Fruit fly (Drosophila melanogaster) whole organism, embryonic: ENCODE results near the gene CG8379.

Experiments
- Adf1 ChIP-seq: fragments of 200-800 bp; sonication (Bioruptor generic); IDR thresholded peaks from 2 replicates; pipeline ENCODE4 v1.3.6; 2022; ENCODE audit warnings: missing biosample characterization, missing genetic modification characterization
- Bgb ChIP-seq: fragments of 200-800 bp; sonication (Bioruptor generic); IDR thresholded peaks from 2 replicates; pipeline ENCODE4 v1.3.6; 2022; ENCODE audit warnings: missing biosample characterization, missing genetic modification characterization; ENCODE audit not compliant: partially characterized antibody
- CG10543 ChIP-seq: fragments of 200-800 bp; sonication (Bioruptor generic); optimal IDR thresholded peaks from 3 replicates; lab custom pipeline; 2017; ENCODE audit warnings: missing biosample characterization, mild to moderate bottlenecking, missing genetic modification characterization, moderate library complexity
- CG11560 ChIP-seq: fragments of 200-800 bp; sonication (Bioruptor generic); IDR thresholded peaks from 3 replicates; pipeline ENCODE4 v1.3.6; 2022; ENCODE audit warnings: missing biosample characterization, missing genetic modification characterization
- CG12071 ChIP-seq: fragments of 200-800 bp; sonication (Bioruptor generic); optimal IDR thresholded peaks from 3 replicates; lab custom pipeline; 2018; ENCODE audit warnings: missing biosample characterization, mild to moderate bottlenecking, missing genetic modification characterization
- CG13894 ChIP-seq: fragments of 200-800 bp; sonication (Bioruptor generic); optimal IDR thresholded peaks from 3 replicates; lab custom pipeline; 2018; ENCODE audit warnings: missing biosample characterization, mild to moderate bottlenecking, missing genetic modification characterization, moderate library complexity
- CG14050 ChIP-seq: fragments of 200-800 bp; sonication (Bioruptor generic); IDR thresholded peaks from 3 replicates; pipeline ENCODE4 v1.3.6; 2022; ENCODE audit warnings: missing biosample characterization, missing genetic modification characterization
- CG15696 ChIP-seq: fragments of 200-800 bp; sonication (Bioruptor generic); optimal IDR thresholded peaks from 2 replicates; lab custom pipeline; 2019; ENCODE audit warnings: missing biosample characterization, mild to moderate bottlenecking, missing genetic modification characterization, moderate library complexity
- CG1603 ChIP-seq: fragments of 200-800 bp; sonication (Bioruptor generic); optimal IDR thresholded peaks from 2 replicates; lab custom pipeline; 2019; ENCODE audit warnings: missing biosample characterization, mild to moderate bottlenecking, missing genetic modification characterization, moderate library complexity
- CG2120 ChIP-seq: fragments of 200-800 bp; sonication (Bioruptor generic); optimal IDR thresholded peaks from 3 replicates; lab custom pipeline; 2016; ENCODE audit warnings: missing biosample characterization, missing genetic modification characterization
- CG2712 ChIP-seq: fragments of 200-800 bp; optimal IDR thresholded peaks from 3 replicates; lab custom pipeline; 2019; ENCODE audit warnings: missing biosample characterization, mild to moderate bottlenecking, missing genetic modification characterization, moderate library complexity
- CG30403 ChIP-seq: fragments of 200-800 bp; sonication (Bioruptor generic); optimal IDR thresholded peaks from 3 replicates; lab custom pipeline; 2016; ENCODE audit warnings: missing biosample characterization, missing genetic modification characterization
- CG5180 ChIP-seq: fragments of 200-800 bp; sonication (Bioruptor generic); optimal IDR thresholded peaks from 3 replicates; lab custom pipeline; 2017; ENCODE audit warnings: missing biosample characterization, missing genetic modification characterization, mild to moderate bottlenecking, moderate library complexity, missing genetic modification reagents
- CG6791 ChIP-seq: fragments of 200-800 bp; sonication (Bioruptor generic); IDR thresholded peaks from 3 replicates; pipeline ENCODE4 v1.3.6; 2022; ENCODE audit warnings: missing biosample characterization, missing genetic modification characterization; ENCODE audit not compliant: partially characterized antibody
- CG7987 ChIP-seq: fragments of 200-800 bp; sonication (Bioruptor generic); optimal IDR thresholded peaks from 2 replicates; lab custom pipeline; 2018; ENCODE audit warnings: missing biosample characterization, mild to moderate bottlenecking, missing genetic modification characterization, moderate library complexity
- CG8765 ChIP-seq: fragments of 200-800 bp; sonication (Bioruptor generic); IDR thresholded peaks from 2 replicates; pipeline ENCODE4 v1.3.6; 2022; ENCODE audit warnings: missing biosample characterization, missing genetic modification characterization
- D19A ChIP-seq: fragments of 200-800 bp; optimal IDR thresholded peaks from 3 replicates; lab custom pipeline; 2019; ENCODE audit warnings: missing biosample characterization, mild to moderate bottlenecking, missing genetic modification characterization, moderate library complexity
- Dip3 ChIP-seq: fragments of 200-800 bp; sonication (Bioruptor generic); optimal IDR thresholded peaks from 3 replicates; lab custom pipeline; 2016; ENCODE audit warnings: missing biosample characterization, missing genetic modification characterization
- Gsc ChIP-seq: fragments of 200-800 bp; sonication (Bioruptor generic); IDR thresholded peaks from 2 replicates; pipeline ENCODE4 v1.3.6; 2022; ENCODE audit warnings: missing biosample characterization, missing genetic modification characterization
- H2.0 ChIP-seq: fragments of 200-800 bp; sonication (Bioruptor generic); IDR thresholded peaks from 2 replicates; pipeline ENCODE4 v1.3.6; 2022; ENCODE audit warnings: missing biosample characterization, missing genetic modification characterization
- HHEX ChIP-seq: fragments of 200-800 bp; sonication (Bioruptor generic); optimal IDR thresholded peaks from 3 replicates; lab custom pipeline; 2017; ENCODE audit warnings: missing biosample characterization, mild to moderate bottlenecking, missing genetic modification characterization, missing genetic modification reagents
- Hmr ChIP-seq: fragments of 200-800 bp; sonication (Bioruptor generic); optimal IDR thresholded peaks from 3 replicates; lab custom pipeline; 2017; ENCODE audit warnings: mild to moderate bottlenecking, missing biosample characterization, missing genetic modification reagents, missing genetic modification characterization
- MBD-R2 ChIP-seq: fragments of 200-800 bp; sonication (Bioruptor generic); IDR thresholded peaks from 2 replicates; pipeline ENCODE4 v1.3.6; 2022; ENCODE audit warnings: missing biosample characterization, missing genetic modification characterization
- Med ChIP-seq: fragments of 200-800 bp; sonication (Bioruptor generic); peaks from one replicate; lab custom pipeline; 2016; ENCODE audit warnings: missing biosample characterization, missing genetic modification characterization, mild to moderate bottlenecking, inconsistent platforms, moderate library complexity
- Mes4 ChIP-seq: fragments of 200-800 bp; sonication (Bioruptor generic); optimal IDR thresholded peaks from 2 replicates; lab custom pipeline; 2016; ENCODE audit warnings: missing biosample characterization, missing genetic modification characterization
- Spps ChIP-seq: fragments of 200-800 bp; sonication (Bioruptor generic); optimal IDR thresholded peaks from 2 replicates; lab custom pipeline; 2018; ENCODE audit warnings: missing biosample characterization, mild to moderate bottlenecking, missing genetic modification characterization
- bigmax ChIP-seq: fragments of 200-800 bp; sonication (Bioruptor generic); optimal IDR thresholded peaks from 2 replicates; lab custom pipeline; 2018; ENCODE audit warnings: missing biosample characterization, mild to moderate bottlenecking, missing genetic modification characterization
- br ChIP-seq: fragments of >200 bp; optimal IDR thresholded peaks from 2 replicates; lab custom pipeline; 2017
- cad ChIP-seq: fragments of >200 bp; optimal IDR thresholded peaks from 2 replicates; lab custom pipeline; 2017; ENCODE audit warnings: missing biosample characterization, missing genetic modification characterization
- chinmo ChIP-seq: fragments of 200-800 bp; sonication (Bioruptor generic); IDR thresholded peaks from 4 replicates; pipeline ENCODE4 v1.3.6; 2022; ENCODE audit warnings: missing biosample characterization, missing genetic modification characterization; ENCODE audit not compliant: partially characterized antibody
- crp ChIP-seq, 2 experiments: fragments of 200-800 bp; sonication (Bioruptor generic); optimal IDR thresholded peaks; 2 replicates in 1 of 2; 3 replicates in 1 of 2; lab custom pipeline; 2017; ENCODE audit warnings: missing biosample characterization in 2 of 2, missing genetic modification characterization in 2 of 2, mild to moderate bottlenecking in 1 of 2, moderate library complexity in 1 of 2
- cwo ChIP-seq: fragments of 200-800 bp; sonication (Bioruptor generic); optimal IDR thresholded peaks from 3 replicates; lab custom pipeline; 2017; ENCODE audit warnings: missing biosample characterization, missing genetic modification characterization, mild to moderate bottlenecking, moderate library complexity, missing genetic modification reagents
- emc ChIP-seq: fragments of 200-800 bp; sonication (Bioruptor generic); optimal IDR thresholded peaks from 2 replicates; lab custom pipeline; 2016; ENCODE audit warnings: missing biosample characterization, missing genetic modification characterization
- ftz-f1 ChIP-seq: fragments of 200-800 bp; sonication (Bioruptor generic); optimal IDR thresholded peaks from 2 replicates; lab custom pipeline; 2016; ENCODE audit warnings: missing biosample characterization, missing genetic modification characterization
- gcm2 ChIP-seq: fragments of 200-800 bp; sonication (Bioruptor generic); optimal IDR thresholded peaks from 2 replicates; lab custom pipeline; 2016; ENCODE audit warnings: missing biosample characterization, missing genetic modification characterization
- hb ChIP-seq: fragments of 200-800 bp; sonication (Bioruptor generic); IDR thresholded peaks from 3 replicates; pipeline ENCODE4 v1.3.6; 2022; ENCODE audit warnings: missing biosample characterization, missing genetic modification characterization; ENCODE audit not compliant: partially characterized antibody
- ken ChIP-seq: fragments of 200-800 bp; sonication (Bioruptor generic); IDR thresholded peaks from 3 replicates; pipeline ENCODE4 v1.3.6; 2022; ENCODE audit warnings: missing biosample characterization, missing genetic modification characterization
- onecut ChIP-seq: fragments of 200-800 bp; sonication (Bioruptor generic); IDR thresholded peaks from 2 replicates; pipeline ENCODE4 v1.3.6; 2022; ENCODE audit warnings: missing biosample characterization, missing genetic modification characterization
- org-1 ChIP-seq: fragments of 200-800 bp; sonication (Bioruptor generic); optimal IDR thresholded peaks from 2 replicates; lab custom pipeline; 2017; ENCODE audit warnings: missing biosample characterization, missing genetic modification characterization
- otp ChIP-seq: fragments of 200-800 bp; sonication (Bioruptor generic); IDR thresholded peaks from 3 replicates; pipeline ENCODE4, ENCODE4 v1.3.6; 2022; ENCODE audit warnings: missing biosample characterization, missing genetic modification characterization
- pb ChIP-seq: fragments of 200-800 bp; sonication (Bioruptor generic); optimal IDR thresholded peaks from 3 replicates; lab custom pipeline; 2016; ENCODE audit warnings: missing biosample characterization, missing genetic modification characterization
- pum ChIP-seq: fragments of 200-800 bp; sonication (Bioruptor generic); optimal IDR thresholded peaks from 2 replicates; lab custom pipeline; 2016; ENCODE audit warnings: missing biosample characterization, missing genetic modification characterization
- schlank ChIP-seq: fragments of 200-800 bp; sonication (Bioruptor generic); optimal IDR thresholded peaks from 2 replicates; lab custom pipeline; 2018; ENCODE audit warnings: missing biosample characterization, mild to moderate bottlenecking, missing genetic modification characterization
- sd ChIP-seq: fragments of 200-800 bp; sonication (Bioruptor generic); optimal IDR thresholded peaks from 3 replicates; lab custom pipeline; 2018; ENCODE audit warnings: missing biosample characterization, mild to moderate bottlenecking, missing genetic modification characterization, moderate library complexity
- sqz ChIP-seq: fragments of 200-800 bp; sonication (Bioruptor generic); optimal IDR thresholded peaks from 3 replicates; lab custom pipeline; 2018; ENCODE audit warnings: missing biosample characterization, mild to moderate bottlenecking, missing genetic modification characterization
- z ChIP-seq: fragments of 200-800 bp; sonication (Bioruptor generic); IDR thresholded peaks from 3 replicates; pipeline ENCODE4 v1.3.6; 2022; ENCODE audit warnings: missing biosample characterization, missing genetic modification characterization

CG8379 gene

dm6 chr3R:8854619-8855206 lies 30.5 kb downstream of the CG8379 start (continued):
- TF ChIP-seq CG1603 (tag; lab: Kevin White, UChicago): no peak

DNA sequence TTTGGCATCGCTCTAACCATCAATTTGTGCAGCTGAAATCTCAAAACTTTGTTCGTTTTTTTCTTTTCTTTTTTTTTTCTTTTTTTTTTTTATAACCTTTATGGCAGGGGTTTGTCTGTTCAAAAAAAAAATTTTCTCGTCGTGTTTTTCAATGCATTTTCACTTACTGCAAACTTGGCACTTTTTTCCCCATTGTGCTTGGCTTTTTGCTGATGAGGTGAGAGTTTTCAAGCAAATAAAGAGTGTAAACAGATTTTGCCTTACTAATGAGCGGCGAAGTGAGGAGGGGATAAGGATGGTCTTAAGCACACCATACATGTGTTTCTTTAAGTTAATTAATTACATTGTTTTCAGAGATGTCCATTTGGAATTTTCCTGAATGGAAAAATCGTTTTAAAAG lies 32.0 kb downstream of the CG8379 start:
- TF ChIP-seq CG11560 (tag; lab: Robert Waterston, UW) (no peak), MBD-R2 (GFP tag; lab: Robert Waterston, UW) (no peak), gcm2 (GFP tag; lab: Kevin White, UChicago) (no peak), otp (no peak), pum (GFP tag; lab: Kevin White, UChicago) (no peak), Med (GFP tag; lab: Kevin White, UChicago) (no peak), CG2120 (GFP tag; lab: Kevin White, UChicago) (no peak)

DNA sequence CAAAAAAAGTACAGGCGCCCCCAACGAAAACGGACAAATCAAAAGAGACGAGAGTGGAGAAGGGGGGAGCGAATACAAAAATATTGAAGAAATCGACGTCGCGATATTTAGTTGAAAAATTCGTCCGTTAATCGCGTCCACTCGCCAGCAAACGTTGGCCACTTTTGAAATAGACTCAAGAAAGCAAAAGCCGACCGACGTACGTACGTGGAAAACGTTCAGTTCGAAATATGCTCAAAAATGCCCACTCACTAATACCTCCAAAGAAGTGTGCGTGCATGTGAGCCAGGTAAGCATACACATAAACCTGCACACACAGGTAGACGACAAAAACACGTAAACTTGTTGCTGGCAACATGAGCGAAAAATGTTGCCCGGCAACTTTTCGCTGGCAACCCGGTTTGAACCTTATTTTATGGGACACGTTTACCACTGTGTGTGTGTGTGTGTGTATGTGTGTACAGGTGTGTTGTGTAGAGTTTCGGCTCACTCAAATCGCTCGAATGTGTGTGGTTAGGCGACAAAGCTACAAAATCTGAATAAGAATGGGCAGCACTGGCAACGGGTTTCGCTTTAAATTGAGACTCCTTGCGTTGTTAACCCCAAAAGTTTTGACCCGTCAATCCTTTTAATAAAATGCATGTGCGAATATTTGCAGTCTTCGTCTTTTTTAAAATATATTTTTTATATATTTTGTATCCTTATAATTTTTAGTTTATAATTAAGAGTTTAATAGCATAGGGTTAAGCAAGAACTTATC lies 33.5 kb downstream of the CG8379 start:
- TF ChIP-seq ken (GFP tag; lab: Robert Waterston, UW) (0 out of 3 replicates have a peak, but pooled peaks have one; percentile 33), cwo (peak; percentile 51), br (lab: Kevin White, UChicago) (no peak), Mes4 (GFP tag; lab: Kevin White, UChicago) (no peak), Hmr (GFP tag; lab: Kevin White, UChicago) (no peak), CG15696 (tag; lab: Kevin White, UChicago) (no peak), H2.0 (GFP tag; lab: Robert Waterston, UW) (no peak), CG13894 (tag; lab: Kevin White, UChicago) (peak; percentile 53), CG7987 (GFP tag; lab: Kevin White, UChicago) (no peak), onecut (GFP tag; lab: Robert Waterston, UW) (no peak), CG6791 (GFP tag; lab: Robert Waterston, UW) (no peak), schlank (no peak), cad (GFP tag; lab: Kevin White, UChicago) (peak; percentile 69), chinmo (GFP tag; lab: Robert Waterston, UW) (peak; percentile 75; the same call in 2 of the 4 replicates), Dip3 (GFP tag; lab: Kevin White, UChicago) (no peak), ftz-f1 (no peak), bigmax (GFP tag; lab: Kevin White, UChicago) (peak; percentile 57), hb (GFP tag; lab: Robert Waterston, UW) (no peak), org-1 (GFP tag; lab: Kevin White, UChicago) (no peak), CG8765 (GFP tag; lab: Robert Waterston, UW) (peak; percentile 99), emc (no peak), Spps (tag; lab: Kevin White, UChicago) (no peak), CG12071 (no peak), CG10543 (GFP tag; lab: Kevin White, UChicago) (peak; percentile 24), sqz (GFP tag; lab: Kevin White, UChicago) (peak; percentile 39), Gsc (GFP tag; lab: Robert Waterston, UW) (no peak), pb (GFP tag; lab: Kevin White, UChicago) (no peak), CG14050 (GFP tag; lab: Robert Waterston, UW) (no peak), z (GFP tag; lab: Robert Waterston, UW) (peak; percentile 97), CG5180 (GFP tag; lab: Kevin White, UChicago) (peak; percentile 56), sd (tag; lab: Kevin White, UChicago) (peak; percentile 72), HHEX (no peak), Bgb (GFP tag; lab: Robert Waterston, UW) (peak; percentile 51), Adf1 (0 out of 2 replicates have a peak, but pooled peaks have one; percentile 9), crp (GFP tag; optimal IDR thresholded peaks at IDR 0.05; lab: Kevin White, UChicago) (no peak), CG30403 (GFP tag; lab: Kevin White, UChicago) (no peak), CG2712 (tag; lab: Kevin White, UChicago) (no peak), D19A (no peak)
